Worm (Caenorhabditis elegans) whole organism, late embryonic: ENCODE data around the gene zip-10.

Experiments used
- lin-11 ChIP-seq: fragments of 200-800 bp; sonication (Bioruptor generic); optimal IDR thresholded peaks from 2 replicates; lab custom pipeline; 2018; ENCODE audit warnings: mild to moderate bottlenecking, missing genetic modification characterization, missing compliant biosample characterization
- pag-3 ChIP-seq: sonication (generic microtip); optimal IDR thresholded peaks from 2 replicates; lab custom pipeline; 2016; ENCODE audit warnings: missing compliant biosample characterization, missing genetic modification characterization, borderline replicate concordance
- pqm-1 ChIP-seq: sonication (generic microtip); optimal IDR thresholded peaks from 2 replicates; lab custom pipeline; 2016; ENCODE audit warnings: missing genetic modification characterization, missing compliant biosample characterization
- ref-2 ChIP-seq: sonication (generic microtip); optimal IDR thresholded peaks from 2 replicates; lab custom pipeline; 2016; ENCODE audit warnings: missing genetic modification characterization, missing compliant biosample characterization
- rnt-1 ChIP-seq: sonication (generic microtip); optimal IDR thresholded peaks from 2 replicates; lab custom pipeline; 2016; ENCODE audit warnings: missing genetic modification characterization, missing compliant biosample characterization

DNA sequence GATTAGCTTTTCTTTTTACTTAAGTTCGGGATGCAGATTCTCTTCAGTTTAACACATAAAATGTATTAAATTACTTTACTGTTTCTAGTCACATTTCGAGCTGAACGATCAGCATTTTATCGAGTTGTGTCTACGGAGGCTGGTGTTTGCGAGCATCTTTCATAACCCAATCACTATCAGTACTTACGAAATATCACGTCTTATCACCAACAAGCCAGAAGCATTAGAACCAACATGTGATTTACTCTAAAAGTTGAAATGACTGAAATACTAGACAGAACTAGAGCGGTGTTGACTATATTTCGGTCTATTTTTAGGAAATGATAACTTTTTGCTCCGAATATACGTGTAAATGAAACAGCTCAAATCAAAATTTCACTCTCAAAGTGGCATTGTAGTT, 2.1 kb downstream of the zip-10 start:
- no peak for TF ChIP-seq lin-11
- TF ChIP-seq pag-3 = no peak
- no peak for TF ChIP-seq ref-2 (tag; lab: Kevin White, UChicago)
- no peak for TF ChIP-seq pqm-1
- no peak for TF ChIP-seq rnt-1 (tag; lab: Kevin White, UChicago)
